Fruit fly (Drosophila melanogaster): Measurements from ENCODE around the gene CG43127.

The CG43127 gene

DNA sequence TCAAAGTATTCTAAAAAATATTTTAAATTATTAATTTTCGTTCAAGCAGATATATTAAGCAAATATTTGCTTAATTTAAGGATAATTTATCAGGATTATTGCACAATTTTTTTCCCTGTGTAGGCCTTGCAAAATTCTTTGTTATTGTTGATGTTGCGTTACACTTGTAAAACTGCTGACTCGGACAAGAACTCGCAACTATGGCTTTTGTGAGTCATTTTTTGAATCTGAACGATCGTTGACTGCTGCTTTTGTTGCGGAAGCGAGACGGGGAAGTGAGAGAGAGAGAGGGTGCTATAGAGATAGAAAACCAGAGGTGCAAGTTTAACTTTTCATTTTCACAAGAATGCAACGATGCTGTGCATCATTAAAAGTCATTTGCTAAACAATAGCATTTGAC is 27.1 kb upstream of the CG43127 start:
- TF ChIP-seq cyc (GFP tag; optimal IDR thresholded peaks at IDR 0.05) (no peak), Sox14 (GFP tag; optimal IDR thresholded peaks at IDR 0.05) (peak; percentile 64), ss (GFP tag; optimal IDR thresholded peaks at IDR 0.05) (no peak), CG6163 (GFP tag; IDR thresholded peaks at IDR 0.05) (peak; percentile 27; the same call in 2 of the 3 replicates), OdsH (GFP tag; optimal IDR thresholded peaks at IDR 0.05) (no peak), CG11294 (GFP tag; IDR thresholded peaks at IDR 0.05) (no peak), CG10669 (GFP tag; optimal IDR thresholded peaks at IDR 0.05) (peak; percentile 2), eg (GFP tag; IDR thresholded peaks at IDR 0.05) (0 out of 3 replicates have a peak, but pooled peaks have one; percentile 6), esn (GFP tag; optimal IDR thresholded peaks at IDR 0.05) (no peak)

DNA sequence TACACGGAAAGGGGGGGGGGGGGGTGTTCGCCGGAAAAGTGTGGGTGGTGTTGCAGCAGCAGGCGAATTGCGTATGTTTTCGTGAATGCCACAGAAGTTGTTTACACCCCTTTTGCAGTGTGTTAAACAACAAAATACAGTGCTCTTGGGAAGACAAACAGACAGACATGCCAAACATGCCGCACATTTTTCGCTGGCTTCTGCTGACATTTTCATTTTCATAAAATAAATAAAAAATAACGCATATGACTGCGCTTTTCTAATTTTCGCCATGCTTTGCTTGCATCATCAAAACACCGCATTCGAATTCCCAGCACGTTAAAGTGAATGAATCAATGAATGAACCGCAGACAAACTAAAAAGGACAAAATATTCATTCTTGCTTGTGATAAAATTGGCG is 25.9 kb upstream of the CG43127 start:
- TF ChIP-seq Eip78C (GFP tag) (no peak), Sox15 (GFP tag; optimal IDR thresholded peaks at IDR 0.05) (no peak), fkh (GFP tag; optimal IDR thresholded peaks at IDR 0.05) (no peak), CG3032 (tag; optimal IDR thresholded peaks at IDR 0.05) (no peak), Met (GFP tag; optimal IDR thresholded peaks at IDR 0.05) (no peak), CG11294 (GFP tag; IDR thresholded peaks at IDR 0.05) (no peak)

DNA sequence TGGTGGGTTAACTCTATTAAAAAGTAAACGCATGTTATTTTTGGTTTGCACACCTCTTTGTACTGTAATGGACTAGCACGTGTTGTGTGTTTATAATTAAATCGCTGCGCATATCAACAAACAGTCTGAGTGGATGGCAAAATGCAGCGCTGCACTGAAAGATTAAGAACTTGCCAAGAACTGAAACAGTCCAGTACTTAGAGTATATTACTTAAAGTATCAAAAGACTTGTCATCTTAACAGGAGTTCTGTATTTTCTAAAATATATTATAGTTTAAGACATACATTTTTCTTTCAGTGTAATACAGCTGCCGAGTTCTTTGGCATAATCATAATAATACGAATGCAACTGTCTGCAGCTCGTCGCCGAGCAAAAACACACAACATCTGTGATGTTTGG is 23.0 kb upstream of the CG43127 start:
- TF ChIP-seq fd59A (GFP tag; optimal IDR thresholded peaks at IDR 0.05) (peak; percentile 38), CG11762 (GFP tag; optimal IDR thresholded peaks at IDR 0.05; ENCODE audit: insufficient read depth) (no peak), CG31627 (GFP tag; optimal IDR thresholded peaks at IDR 0.05) (peak; percentile 6), spab (GFP tag; optimal IDR thresholded peaks at IDR 0.05) (no peak), CG16779 (tag; optimal IDR thresholded peaks at IDR 0.05) (no peak), CG8632 (GFP tag; optimal IDR thresholded peaks at IDR 0.05) (peak; percentile 7), Gug (GFP tag; IDR thresholded peaks at IDR 0.05) (peak; percentile 57), CG6276 (GFP tag; optimal IDR thresholded peaks at IDR 0.05) (peak; percentile 12), CG11294 (GFP tag; IDR thresholded peaks at IDR 0.05) (0 out of 2 replicates have a peak, but pooled peaks have one; percentile 15), CG3919 (GFP tag; optimal IDR thresholded peaks at IDR 0.05) (no peak), pdm3 (GFP tag; optimal IDR thresholded peaks at IDR 0.05) (peak; percentile 35), fkh (GFP tag; optimal IDR thresholded peaks at IDR 0.05) (no peak), fd85E (GFP tag; optimal IDR thresholded peaks at IDR 0.05) (no peak), net (GFP tag; optimal IDR thresholded peaks at IDR 0.05) (peak; percentile 31), OdsH (GFP tag; optimal IDR thresholded peaks at IDR 0.05) (peak; percentile 53), CG8319 (GFP tag; optimal IDR thresholded peaks at IDR 0.05) (no peak), eg (GFP tag; IDR thresholded peaks at IDR 0.05) (peak; percentile 67), Hr4 (GFP tag; optimal IDR thresholded peaks at IDR 0.05) (peak; percentile 47), CG3032 (tag; optimal IDR thresholded peaks at IDR 0.05) (peak; percentile 27), Hr38 (GFP tag; optimal IDR thresholded peaks at IDR 0.05) (no peak), Sox102F (GFP tag; optimal IDR thresholded peaks at IDR 0.05) (no peak), Sox14 (GFP tag; optimal IDR thresholded peaks at IDR 0.05) (peak; percentile 42), CG6792 (GFP tag; optimal IDR thresholded peaks at IDR 0.05) (peak; percentile 5), svp (GFP tag) (no peak), CG1621 (tag; optimal IDR thresholded peaks at IDR 0.05) (peak; percentile 0), Hr39 (GFP tag; optimal IDR thresholded peaks at IDR 0.05) (peak; percentile 22), CG6854 (GFP tag; optimal IDR thresholded peaks at IDR 0.05) (no peak), CG10669 (GFP tag; optimal IDR thresholded peaks at IDR 0.05) (peak; percentile 22), CG32006 (GFP tag; optimal IDR thresholded peaks at IDR 0.05) (peak; percentile 50), CG10631 (GFP tag; optimal IDR thresholded peaks at IDR 0.05) (peak; percentile 9), CG11902 (GFP tag; optimal IDR thresholded peaks at IDR 0.05) (no peak), Eip78C (GFP tag) (peak; percentile 82), Met (GFP tag; optimal IDR thresholded peaks at IDR 0.05) (peak; percentile 9), dac (GFP tag; optimal IDR thresholded peaks at IDR 0.05) (no peak), CG6163 (GFP tag; IDR thresholded peaks at IDR 0.05) (peak; percentile 71; the same call in 2 of the 3 replicates), dsx (GFP tag; optimal IDR thresholded peaks at IDR 0.05; ENCODE audit: poor library complexity, severe bottlenecking) (peak; percentile 48), salr (GFP tag; optimal IDR thresholded peaks at IDR 0.05) (peak; percentile 39 to 50), esn (GFP tag; optimal IDR thresholded peaks at IDR 0.05) (no peak), acj6 (GFP tag; optimal IDR thresholded peaks at IDR 0.05) (peak; percentile 44), CG4318 (GFP tag; optimal IDR thresholded peaks at IDR 0.05) (no peak), CG8119 (GFP tag; IDR thresholded peaks at IDR 0.05) (peak; percentile 69), Eip75B (GFP tag; optimal IDR thresholded peaks at IDR 0.05) (peak; percentile 41), CG7368 (GFP tag; optimal IDR thresholded peaks at IDR 0.05) (no peak), ss (GFP tag; optimal IDR thresholded peaks at IDR 0.05) (peak in 1 of 2 experiments; percentile 11)

Measured in whole organism, prepupa.